Fruit fly (Drosophila melanogaster): Measurements from ENCODE around the gene CG9555.

DNA sequence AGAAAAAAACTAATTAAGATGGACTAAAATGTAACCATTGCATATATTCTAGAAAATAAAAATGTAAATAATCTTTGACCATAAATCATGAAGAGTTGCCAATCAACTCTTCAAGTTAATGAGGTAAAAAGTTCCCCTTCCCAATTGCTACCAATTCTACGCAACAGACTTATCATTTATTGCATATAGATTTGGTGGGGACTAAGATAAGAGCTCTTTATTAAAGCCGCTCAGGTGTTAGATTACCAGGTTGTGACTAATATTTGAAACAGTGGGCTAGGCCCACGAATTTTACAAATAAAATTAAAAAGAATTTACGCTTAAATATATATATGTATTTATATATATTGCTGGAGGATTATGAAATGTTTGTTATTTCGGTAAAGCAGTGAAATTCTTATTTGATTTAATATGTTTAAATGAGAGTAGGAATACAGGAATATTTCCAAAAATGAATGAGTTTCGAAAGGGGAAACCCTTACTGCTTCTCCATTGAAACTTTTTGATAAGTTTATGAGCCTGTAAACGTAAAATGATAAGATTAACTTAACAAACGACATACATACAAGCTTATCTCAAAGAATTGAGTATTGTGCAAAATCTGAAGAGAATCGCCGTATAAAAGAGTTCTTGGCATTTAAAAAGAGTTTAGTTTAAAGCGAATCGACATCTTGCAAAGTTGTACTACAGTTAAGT is 20.2 kb downstream of the CG9555 start, which contains the start of gene CG13102:
- TF ChIP-seq Mes4 (GFP tag; optimal IDR thresholded peaks at IDR 0.05) (no peak), cad (GFP tag; optimal IDR thresholded peaks at IDR 0.05) (no peak), Kr (GFP tag; optimal IDR thresholded peaks at IDR 0.05) (no peak), CG14050 (GFP tag; IDR thresholded peaks at IDR 0.05) (no peak), Atf3 (GFP tag; optimal IDR thresholded peaks at IDR 0.05) (no peak), NC2α (GFP tag; optimal IDR thresholded peaks at IDR 0.05) (no peak), tup (GFP tag; optimal IDR thresholded peaks at IDR 0.05) (no peak), dati (GFP tag; IDR thresholded peaks at IDR 0.05) (no peak), lola (GFP tag; optimal IDR thresholded peaks at IDR 0.05) (no peak), CG10321 (GFP tag; IDR thresholded peaks at IDR 0.05) (no peak)

Measured in whole organism, embryonic.